Worm (Caenorhabditis elegans) whole organism, L4 larva: Measurements from ENCODE around the gene let-99.
A peak's percentile ranks its signal among the peaks of the same experiment; 100 is the strongest.

Experiments
- F26F4.8 ChIP-seq: fragments of 200-800 bp; sonication (Bioruptor generic); conservative IDR thresholded peaks from 2 replicates; pipeline ENCODE4 v1.3.6; 2022; ENCODE audit warnings: missing genetic modification characterization, missing compliant biosample characterization
- T20F7.1 ChIP-seq: fragments of 200-800 bp; sonication (Bioruptor generic); optimal IDR thresholded peaks from 2 replicates; lab custom pipeline; 2018; ENCODE audit warnings: mild to moderate bottlenecking, missing genetic modification characterization, missing compliant biosample characterization
- ceh-44 ChIP-seq: fragments of 200-800 bp; sonication (Bioruptor generic); IDR thresholded peaks from 2 replicates; pipeline ENCODE4 v1.3.6; 2022; ENCODE audit warnings: missing genetic modification reagents, missing genetic modification characterization, missing compliant biosample characterization
- cey-2 ChIP-seq: sonication (generic microtip); optimal IDR thresholded peaks from 3 replicates; lab custom pipeline; 2017; ENCODE audit warnings: missing genetic modification characterization, mild to moderate bottlenecking, missing compliant biosample characterization, antibody characterized with exemption, borderline replicate concordance; ENCODE audit not compliant: insufficient read depth
- daf-12 ChIP-seq: fragments of 150-350 bp; optimal IDR thresholded peaks from 2 replicates; lab custom pipeline; 2014; ENCODE audit warnings: missing biosample characterization, missing genetic modification reagents, missing genetic modification characterization
- daf-16 ChIP-seq, 3 experiments: sonication (generic microtip); optimal IDR thresholded peaks; 2 replicates each; lab custom pipeline; 2016 to 2017; ENCODE audit warnings: missing genetic modification characterization in 3 of 3, missing genetic modification reagents in 3 of 3, mild to moderate bottlenecking in 2 of 3, missing compliant biosample characterization in 2 of 3, missing biosample characterization in 1 of 3, moderate library complexity in 1 of 3
- dmd-6 ChIP-seq: fragments of 200-800 bp; sonication (Bioruptor generic); IDR thresholded peaks from 2 replicates; pipeline ENCODE4 v1.3.6; 2022; ENCODE audit warnings: missing genetic modification reagents, missing genetic modification characterization, missing compliant biosample characterization
- dmd-8 ChIP-seq: fragments of 200-800 bp; sonication (Bioruptor generic); IDR thresholded peaks from 2 replicates; pipeline ENCODE4 v1.3.6; 2022; ENCODE audit warnings: missing genetic modification characterization, missing compliant biosample characterization
- dpl-1 ChIP-seq: fragments of 150-350 bp; optimal IDR thresholded peaks from 2 replicates; lab custom pipeline; 2014; ENCODE audit warnings: missing biosample characterization, missing genetic modification reagents, missing genetic modification characterization
- egl-27 ChIP-seq: sonication (generic microtip); optimal IDR thresholded peaks from 3 replicates; lab custom pipeline; 2017; ENCODE audit warnings: missing biosample characterization, missing genetic modification reagents, missing genetic modification characterization
- fos-1 ChIP-seq: fragments of 150-350 bp; optimal IDR thresholded peaks from 2 replicates; lab custom pipeline; 2014; ENCODE audit warnings: missing biosample characterization, missing genetic modification characterization
- hif-1 ChIP-seq, 2 experiments: sonication (generic microtip); optimal IDR thresholded peaks; 2 replicates each; lab custom pipeline; 2016 to 2017; ENCODE audit warnings: missing compliant biosample characterization in 2 of 2, missing genetic modification characterization in 2 of 2, missing genetic modification reagents in 2 of 2, missing genotype in 2 of 2, mild to moderate bottlenecking in 1 of 2
- hlh-11 ChIP-seq: fragments of 200-800 bp; sonication (Bioruptor generic); optimal IDR thresholded peaks from 2 replicates; lab custom pipeline; 2018; ENCODE audit warnings: mild to moderate bottlenecking, missing genetic modification characterization, missing compliant biosample characterization
- jun-1 ChIP-seq: fragments of 150-350 bp; optimal IDR thresholded peaks from 2 replicates; lab custom pipeline; 2014; ENCODE audit warnings: missing biosample characterization, missing genetic modification reagents, missing genetic modification characterization
- lim-7 ChIP-seq: fragments of 200-800 bp; sonication (Bioruptor generic); IDR thresholded peaks from 2 replicates; pipeline ENCODE4 v1.3.6; 2022; ENCODE audit warnings: missing genetic modification characterization, missing compliant biosample characterization
- lin-1 ChIP-seq: fragments of 200-800 bp; sonication (Bioruptor generic); IDR thresholded peaks from 2 replicates; pipeline ENCODE4 v1.3.6; 2022; ENCODE audit warnings: missing genetic modification reagents, missing genetic modification characterization, missing compliant biosample characterization
- lin-38 ChIP-seq: fragments of 200-800 bp; sonication (Bioruptor generic); IDR thresholded peaks from 2 replicates; pipeline ENCODE4 v1.3.6; 2022; ENCODE audit warnings: missing genetic modification reagents, missing genetic modification characterization, missing compliant biosample characterization
- lsy-2 ChIP-seq, 2 experiments: fragments of 150-350 bp in 1 of 2; sonication (generic microtip) in 1 of 2; optimal IDR thresholded peaks; 2 replicates each; lab custom pipeline; 2014 to 2017; ENCODE audit warnings: missing biosample characterization in 2 of 2, missing genetic modification characterization in 2 of 2
- mep-1 ChIP-seq: fragments of 150-350 bp; sonication (generic microtip); optimal IDR thresholded peaks from 3 replicates; lab custom pipeline; 2014; ENCODE audit warnings: missing biosample characterization, missing genetic modification characterization
- mes-2 ChIP-seq: sonication (generic microtip); optimal IDR thresholded peaks from 2 replicates; lab custom pipeline; 2016; ENCODE audit warnings: missing genotype, mild to moderate bottlenecking, missing genetic modification characterization, missing compliant biosample characterization; ENCODE audit not compliant: poor library complexity, severe bottlenecking
- nhr-11 ChIP-seq: fragments of 150-350 bp; optimal IDR thresholded peaks from 2 replicates; lab custom pipeline; 2014; ENCODE audit warnings: missing biosample characterization, missing genetic modification characterization
- nhr-76 ChIP-seq: fragments of 150-350 bp; optimal IDR thresholded peaks from 2 replicates; lab custom pipeline; 2014; ENCODE audit warnings: missing biosample characterization, missing genetic modification characterization
- nhr-77 ChIP-seq: fragments of 150-350 bp; optimal IDR thresholded peaks from 2 replicates; lab custom pipeline; 2014; ENCODE audit warnings: missing biosample characterization, missing genetic modification characterization
- pqm-1 ChIP-seq: sonication (generic microtip); optimal IDR thresholded peaks from 2 replicates; lab custom pipeline; 2017; ENCODE audit warnings: missing biosample characterization, missing genetic modification characterization
- set-16 ChIP-seq: fragments of 200-800 bp; sonication (Bioruptor generic); IDR thresholded peaks from 2 replicates; pipeline ENCODE4 v1.3.6; 2022; ENCODE audit warnings: missing genetic modification reagents, missing genetic modification characterization, missing compliant biosample characterization
- snpc-1.2 ChIP-seq: fragments of 200-800 bp; sonication (Bioruptor generic); IDR thresholded peaks from 2 replicates; pipeline ENCODE4 v1.3.6; 2022; ENCODE audit warnings: missing genetic modification reagents, missing genetic modification characterization, missing compliant biosample characterization
- spr-3 ChIP-seq: fragments of 200-800 bp; sonication (Bioruptor generic); optimal IDR thresholded peaks from 2 replicates; lab custom pipeline; 2018; ENCODE audit warnings: mild to moderate bottlenecking, missing genetic modification characterization, missing compliant biosample characterization
- tag-97 ChIP-seq: fragments of 200-800 bp; sonication (Bioruptor generic); IDR thresholded peaks from 2 replicates; pipeline ENCODE4 v1.3.6; 2022; ENCODE audit warnings: missing genetic modification characterization, missing compliant biosample characterization
- tra-1 ChIP-seq: fragments of 200-800 bp; sonication (Bioruptor generic); IDR thresholded peaks from 2 replicates; pipeline ENCODE4 v1.3.6; 2022; ENCODE audit warnings: missing genetic modification reagents, missing genetic modification characterization, missing compliant biosample characterization
- unc-130 ChIP-seq: sonication (generic microtip); optimal IDR thresholded peaks from 2 replicates; lab custom pipeline; 2016; ENCODE audit warnings: missing genetic modification reagents, missing genetic modification characterization, missing compliant biosample characterization
- unc-62 ChIP-seq, 3 experiments: fragments of 150-350 bp in 1 of 3; sonication (generic microtip); optimal IDR thresholded peaks in 2 of 3; peaks in 1 of 3; 1 replicate in 1 of 3; 2 replicates in 2 of 3; lab custom pipeline; 2014 to 2017; ENCODE audit warnings: missing biosample characterization in 3 of 3, missing genetic modification characterization in 3 of 3, missing genetic modification reagents in 3 of 3, missing genotype in 1 of 3
- zfp-2 ChIP-seq: sonication (generic microtip); optimal IDR thresholded peaks from 2 replicates; lab custom pipeline; 2016; ENCODE audit warnings: mild to moderate bottlenecking, missing genetic modification characterization, missing compliant biosample characterization
- zfp-3 ChIP-seq: fragments of 200-800 bp; sonication (Bioruptor generic); conservative IDR thresholded peaks from 2 replicates; pipeline ENCODE4 v1.3.6; 2022; ENCODE audit warnings: missing genetic modification reagents, missing genetic modification characterization, missing compliant biosample characterization
- zip-11 ChIP-seq: fragments of 200-800 bp; sonication (Bioruptor generic); IDR thresholded peaks from 2 replicates; pipeline ENCODE4 v1.3.6; 2022; ENCODE audit warnings: missing genetic modification characterization, missing compliant biosample characterization
- zip-2 ChIP-seq: fragments of 150-350 bp; optimal IDR thresholded peaks from 2 replicates; lab custom pipeline; 2014; ENCODE audit warnings: missing biosample characterization, missing genetic modification characterization
- ztf-11 ChIP-seq: fragments of 150-350 bp; optimal IDR thresholded peaks from 2 replicates; lab custom pipeline; 2014; ENCODE audit warnings: missing biosample characterization, missing genetic modification characterization
- ztf-7 ChIP-seq: fragments of 150-350 bp; optimal IDR thresholded peaks from 2 replicates; lab custom pipeline; 2014; ENCODE audit warnings: missing biosample characterization, missing genetic modification characterization

The let-99 gene

ce11 chrIV:12605401-12605800 is 37.8 kb downstream of the let-99 start, which contains the start of gene Y55D9A.2:
Gene Y55D9A.2 (minus strand): TSS chrIV:12605431.
- TF ChIP-seq hif-1 (tag; optimal IDR thresholded peaks at IDR 0.05; lab: Kevin White, UChicago) (no peak), pqm-1 (tag; lab: Kevin White, UChicago) (no peak), lsy-2 (tag; optimal IDR thresholded peaks at IDR 0.05; lab: Kevin White, UChicago) (peak in 1 of 2 experiments; percentile 64), dpl-1 (GFP tag; lab: Kevin White, UChicago) (peak; percentile 40), F26F4.8 (GFP tag; lab: Robert Waterston, UW) (no peak), daf-16 (GFP tag; optimal IDR thresholded peaks at IDR 0.05; lab: Kevin White, UChicago) (no peak), daf-16 (tag; optimal IDR thresholded peaks at IDR 0.05; lab: Kevin White, UChicago) (peak; percentile 9), ztf-7 (tag; lab: Kevin White, UChicago) (no peak), zip-11 (GFP tag; lab: Robert Waterston, UW) (no peak), snpc-1.2 (GFP tag; lab: Robert Waterston, UW) (no peak), unc-130 (GFP tag; lab: Kevin White, UChicago) (peak; percentile 4), mes-2 (tag; lab: Kevin White, UChicago) (peak; percentile 70), T20F7.1 (GFP tag; lab: Kevin White, UChicago) (peak; percentile 60), nhr-77 (tag; lab: Kevin White, UChicago) (peak; percentile 22), mep-1 (tag; lab: Kevin White, UChicago) (peak; percentile 2), jun-1 (tag; lab: Kevin White, UChicago) (no peak), lin-38 (GFP tag; lab: Robert Waterston, UW) (peak; percentile 90), ztf-11 (no peak), zip-2 (tag; lab: Kevin White, UChicago) (no peak)

- TF ChIP-seq tag-97 (GFP tag; lab: Robert Waterston, UW) (no peak), mes-2 (tag; lab: Kevin White, UChicago) (no peak), zip-11 (GFP tag; lab: Robert Waterston, UW) (no peak), T20F7.1 (GFP tag; lab: Kevin White, UChicago) (no peak), dpl-1 (GFP tag; lab: Kevin White, UChicago) (no peak), zfp-2 (tag; lab: Kevin White, UChicago) (no peak), dmd-6 (no peak), fos-1 (no peak), daf-12 (no peak), hlh-11 (tag; lab: Kevin White, UChicago) (no peak), zfp-3 (GFP tag; lab: Robert Waterston, UW) (no peak), lin-1 (GFP tag; lab: Robert Waterston, UW) (no peak), spr-3 (GFP tag; lab: Kevin White, UChicago) (no peak), nhr-76 (tag; lab: Kevin White, UChicago) (no peak), dmd-8 (GFP tag; lab: Robert Waterston, UW) (no peak), cey-2 (no peak), lim-7 (GFP tag; lab: Robert Waterston, UW) (no peak), tra-1 (GFP tag; lab: Robert Waterston, UW) (no peak)
- TF ChIP-seq, all 104 proteins: peak for 0
Observed at ce11 chrIV:12614624-12615023, 47.0 kb downstream of the let-99 start, which contains the start of gene efa-6. Gene efa-6 (minus strand): TSS chrIV:12614724.

ce11 chrIV:12615122-12615745 is 47.6 kb downstream of the let-99 start:
- TF ChIP-seq set-16 (GFP tag; lab: Robert Waterston, UW) = peak; percentile 26; the same call in 1 of the 2 replicates
- peak; percentile 5 for TF ChIP-seq nhr-11 (tag; lab: Kevin White, UChicago)
- no peak for TF ChIP-seq egl-27
- TF ChIP-seq hlh-11 (tag; lab: Kevin White, UChicago) = peak; percentile 14
- no peak for TF ChIP-seq ceh-44 (GFP tag; lab: Robert Waterston, UW)
- TF ChIP-seq unc-62 (GFP tag; optimal IDR thresholded peaks at IDR 0.05 in 1 of 2; lab: Kevin White, UChicago) = peak in 1 of 2 experiments; percentile 94
- TF ChIP-seq unc-62 (tag; optimal IDR thresholded peaks at IDR 0.05; lab: Kevin White, UChicago) = no peak
